Worm (Caenorhabditis elegans) whole organism, young adult: ENCODE measurements around the gene F21C10.19.

ENCODE experiments used
- akir-1 ChIP-seq: fragments of 200-800 bp; sonication (Bioruptor generic); optimal IDR thresholded peaks from 2 replicates; lab custom pipeline; 2018; ENCODE audit warnings: mild to moderate bottlenecking, missing genetic modification characterization, moderate library complexity, missing compliant biosample characterization
- dpl-1 ChIP-seq: fragments of 150-350 bp; optimal IDR thresholded peaks from 2 replicates; lab custom pipeline; 2014; ENCODE audit warnings: missing biosample characterization, missing genetic modification reagents, missing genetic modification characterization
- him-1 ChIP-seq: sonication (generic microtip); optimal IDR thresholded peaks from 2 replicates; lab custom pipeline; 2016; ENCODE audit warnings: missing genotype, missing genetic modification reagents, missing genetic modification characterization, missing compliant biosample characterization
- nhr-90 ChIP-seq: sonication (generic microtip); optimal IDR thresholded peaks from 2 replicates; lab custom pipeline; 2016; ENCODE audit warnings: missing genotype, mild to moderate bottlenecking, missing genetic modification characterization, missing compliant biosample characterization

- TF ChIP-seq dpl-1 (GFP tag; lab: Kevin White, UChicago) (no peak), akir-1 (GFP tag; lab: Kevin White, UChicago) (no peak), nhr-90 (tag; lab: Kevin White, UChicago) (no peak), him-1 (no peak)
These were observed 4.5 kb upstream of the F21C10.19 start, which contains the start of gene F21C10.4 for ce11 chrV:9126316-9126715.
